Fruit fly (Drosophila melanogaster): ENCODE data around the gene Cf2.

The Cf2 gene

DNA sequence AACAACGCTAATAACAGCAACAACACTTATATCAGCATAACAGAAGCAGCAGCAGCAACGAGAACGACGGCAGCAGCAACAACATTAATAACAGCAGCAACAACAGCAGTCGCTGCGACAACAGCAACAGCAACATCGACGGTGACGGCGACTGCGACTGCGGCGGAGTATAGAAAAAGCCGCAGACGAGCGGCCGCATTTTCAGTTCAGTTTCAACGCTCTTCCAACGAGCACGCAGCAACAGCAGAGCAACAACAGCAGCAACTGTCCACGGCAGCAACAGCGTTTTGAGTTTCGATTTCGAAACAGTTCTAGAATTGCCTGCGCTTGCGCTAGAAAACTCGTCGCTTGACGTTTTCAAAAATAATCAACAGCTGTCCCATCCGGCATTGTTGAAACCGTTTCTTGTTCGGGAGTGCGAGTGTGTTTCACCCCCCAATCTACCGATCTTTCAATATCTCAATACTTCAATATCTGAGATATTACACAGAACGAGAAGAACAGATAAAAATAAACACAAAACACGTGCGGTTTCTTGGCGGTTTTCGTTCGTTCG lies 9.1 kb upstream of the Cf2 start, which contains the start of gene CG3036 (continued):
- TF ChIP-seq hbn (GFP tag; IDR thresholded peaks at IDR 0.05; ENCODE audit: partially characterized antibody) (peak; percentile 42; the same call in 1 of the 2 replicates), D (optimal IDR thresholded peaks at IDR 0.05) (peak; percentile 58), D (GFP tag; optimal IDR thresholded peaks at IDR 0.05) (no peak), Kr (GFP tag; optimal IDR thresholded peaks at IDR 0.05) (peak; percentile 43), lilli (GFP tag; optimal IDR thresholded peaks at IDR 0.05) (peak; percentile 57), ssp (GFP tag; IDR thresholded peaks at IDR 0.05) (no peak), CHES-1-like (GFP tag; optimal IDR thresholded peaks at IDR 0.05) (peak; percentile 17), CG12236 (GFP tag; optimal IDR thresholded peaks at IDR 0.05) (peak; percentile 28), zfh1 (GFP tag; IDR thresholded peaks at IDR 0.05) (peak; percentile 50; the same call in 1 of the 3 replicates), Max (GFP tag; optimal IDR thresholded peaks at IDR 0.05) (peak; percentile 23), cwo (GFP tag; optimal IDR thresholded peaks at IDR 0.05) (peak; percentile 81), Hsf (GFP tag; optimal IDR thresholded peaks at IDR 0.05) (peak; percentile 14), CG3407 (GFP tag; optimal IDR thresholded peaks at IDR 0.05) (no peak), MTF-1 (GFP tag; optimal IDR thresholded peaks at IDR 0.05; ENCODE audit: borderline replicate concordance) (peak; percentile 57), Bgb (GFP tag; IDR thresholded peaks at IDR 0.05; ENCODE audit: partially characterized antibody) (peak; percentile 74; the same call in 1 of the 2 replicates), Rfx (GFP tag; IDR thresholded peaks at IDR 0.05) (peak; percentile 58; the same call in 1 of the 2 replicates), CG16813 (GFP tag; IDR thresholded peaks at IDR 0.05; ENCODE audit: partially characterized antibody) (peak; percentile 36; the same call in 1 of the 3 replicates), CG7271 (tag; optimal IDR thresholded peaks at IDR 0.05) (peak; percentile 49), CG3847 (GFP tag; IDR thresholded peaks at IDR 0.05) (no peak), CG18599 (GFP tag; optimal IDR thresholded peaks at IDR 0.05) (peak; percentile 34), shn (GFP tag; optimal IDR thresholded peaks at IDR 0.05) (peak; percentile 34), odd (GFP tag; optimal IDR thresholded peaks at IDR 0.05) (peak; percentile 83), CG2678 (tag; optimal IDR thresholded peaks at IDR 0.05) (peak; percentile 35), mirr (GFP tag; optimal IDR thresholded peaks at IDR 0.05) (peak; percentile 34), chif (GFP tag; optimal IDR thresholded peaks at IDR 0.05) (no peak), D19B (GFP tag; optimal IDR thresholded peaks at IDR 0.05) (no peak), pros (GFP tag; optimal IDR thresholded peaks at IDR 0.05) (peak; percentile 30), caup (GFP tag; optimal IDR thresholded peaks at IDR 0.05; ENCODE audit: severe bottlenecking) (peak; percentile 69), CG10147 (GFP tag; optimal IDR thresholded peaks at IDR 0.05) (peak; percentile 2), nerfin-1 (tag; optimal IDR thresholded peaks at IDR 0.05) (peak; percentile 37), CG2875 (GFP tag; optimal IDR thresholded peaks at IDR 0.05) (peak; percentile 15), Dll (GFP tag; IDR thresholded peaks at IDR 0.05; ENCODE audit: partially characterized antibody) (0 out of 4 replicates have a peak, but pooled peaks have one; percentile 32), Aef1 (GFP tag; IDR thresholded peaks at IDR 0.05) (peak; percentile 80), Hmx (GFP tag; optimal IDR thresholded peaks at IDR 0.05) (no peak), tin (GFP tag; optimal IDR thresholded peaks at IDR 0.05) (no peak), YL-1 (GFP tag; optimal IDR thresholded peaks at IDR 0.05) (peak; percentile 9), vfl (GFP tag; optimal IDR thresholded peaks at IDR 0.05) (no peak), chm (GFP tag; IDR thresholded peaks at IDR 0.05) (peak; percentile 85), C15 (GFP tag; IDR thresholded peaks at IDR 0.05) (no peak), kah (GFP tag; optimal IDR thresholded peaks at IDR 0.05) (peak; percentile 91), CG8290 (GFP tag; optimal IDR thresholded peaks at IDR 0.05) (peak; percentile 32), CG8290 (tag; optimal IDR thresholded peaks at IDR 0.05) (peak; percentile 4 to 70), CG1603 (tag; optimal IDR thresholded peaks at IDR 0.05) (peak; percentile 31), Blimp-1 (GFP tag; optimal IDR thresholded peaks at IDR 0.05) (peak; percentile 6), disco-r (GFP tag; optimal IDR thresholded peaks at IDR 0.05) (no peak), Tbp (GFP tag; optimal IDR thresholded peaks at IDR 0.05) (peak; percentile 48), GATAe (GFP tag; conservative IDR thresholded peaks at IDR 0.05) (no peak), CG13296 (GFP tag; optimal IDR thresholded peaks at IDR 0.05) (peak; percentile 47), chinmo (GFP tag; IDR thresholded peaks at IDR 0.05; ENCODE audit: partially characterized antibody) (peak; percentile 98)
